Worm (Caenorhabditis elegans): ENCODE results near the gene dpl-1.
A peak's percentile ranks its signal among the peaks of the same experiment; 100 is the strongest.

ce11 chrII:9128132-9128531 lies 41.6 kb upstream of the dpl-1 start:
- TF ChIP-seq dox-1 (GFP tag; IDR thresholded peaks at IDR 0.05) (peak; percentile 37; the same call in 1 of the 2 replicates), efl-1 (GFP tag; optimal IDR thresholded peaks at IDR 0.05) (no peak), ceh-91 (GFP tag; IDR thresholded peaks at IDR 0.05) (no peak), Y79H2A.3 (GFP tag; conservative IDR thresholded peaks at IDR 0.05) (no peak), snpc-4 (GFP tag; optimal IDR thresholded peaks at IDR 0.05) (no peak), snpc-4 (tag; optimal IDR thresholded peaks at IDR 0.05) (no peak), dpff-1 (tag; optimal IDR thresholded peaks at IDR 0.05) (no peak), tbx-9 (tag; optimal IDR thresholded peaks at IDR 0.05; ENCODE audit: borderline replicate concordance) (no peak), ama-1 (optimal IDR thresholded peaks at IDR 0.05) (no peak), ama-1 (GFP tag; optimal IDR thresholded peaks at IDR 0.05) (no peak), F22D6.2 (tag; optimal IDR thresholded peaks at IDR 0.05) (no peak), Y53G8AR.9 (GFP tag; conservative IDR thresholded peaks at IDR 0.05) (no peak), nhr-80 (tag; optimal IDR thresholded peaks at IDR 0.05) (peak; percentile 74), C17E4.6 (GFP tag; IDR thresholded peaks at IDR 0.05) (no peak)

Measured in whole organism, young adult.